Worm (Caenorhabditis elegans): ENCODE data around the gene mlh-1.

Gene mlh-1

DNA sequence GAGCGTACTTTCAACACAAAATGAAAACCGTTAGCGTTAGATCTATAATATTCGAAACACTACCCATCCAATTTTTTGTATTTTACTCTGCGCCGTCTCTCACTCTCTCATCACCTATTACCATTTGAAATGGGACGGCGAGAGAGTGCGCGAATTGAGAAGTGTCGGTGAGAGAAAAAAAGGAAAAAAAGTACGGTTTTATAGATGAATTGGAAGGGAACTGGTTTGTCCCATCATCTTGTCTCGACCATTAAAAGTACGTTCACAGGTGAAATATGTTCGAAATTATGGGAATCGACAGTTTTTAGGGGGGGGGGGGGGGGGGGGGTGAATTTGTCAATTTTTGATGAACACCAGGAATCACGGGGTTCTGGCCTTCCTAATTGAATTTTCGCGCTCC is 20.3 kb upstream of the mlh-1 start:
- no peak for TF ChIP-seq B0310.2 (tag; optimal IDR thresholded peaks at IDR 0.05)
- TF ChIP-seq F13C5.2 (tag; optimal IDR thresholded peaks at IDR 0.05), result no peak
- TF ChIP-seq hmbx-1 (tag; optimal IDR thresholded peaks at IDR 0.05), result no peak
- no peak for TF ChIP-seq scrt-1 (GFP tag; IDR thresholded peaks at IDR 0.05)
- TF ChIP-seq ama-1 (optimal IDR thresholded peaks at IDR 0.05), result no peak
- no peak for TF ChIP-seq ceh-36 (tag; optimal IDR thresholded peaks at IDR 0.05)
- TF ChIP-seq tbx-37 (GFP tag; conservative IDR thresholded peaks at IDR 0.05), result no peak

DNA sequence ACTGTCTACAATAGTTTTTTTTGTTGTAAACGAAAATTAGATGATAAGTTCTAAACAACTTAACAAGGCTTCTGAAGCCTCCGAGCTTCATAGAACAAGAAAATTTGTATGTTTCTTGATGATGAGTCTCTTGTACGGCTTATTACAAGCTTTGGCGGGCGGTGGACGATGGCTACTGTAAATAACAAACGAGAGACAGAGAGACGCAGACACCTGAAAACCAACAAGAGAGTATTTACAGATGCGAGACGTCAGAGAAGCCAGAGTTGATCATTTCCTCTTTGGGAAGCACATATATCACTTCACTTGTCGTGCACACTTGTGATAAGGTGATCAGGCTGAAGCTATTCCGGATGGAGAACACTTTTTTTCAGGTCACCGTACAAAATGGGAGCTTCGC is 16.5 kb upstream of the mlh-1 start:
- no peak for TF ChIP-seq pes-1 (GFP tag; IDR thresholded peaks at IDR 0.05)
- no peak for TF ChIP-seq F13C5.2 (tag; optimal IDR thresholded peaks at IDR 0.05)
- TF ChIP-seq tbx-11 (GFP tag; IDR thresholded peaks at IDR 0.05), result no peak
- no peak for TF ChIP-seq tbx-37 (GFP tag; conservative IDR thresholded peaks at IDR 0.05)
- no peak for TF ChIP-seq ama-1 (optimal IDR thresholded peaks at IDR 0.05)
- TF ChIP-seq ets-7 (tag; optimal IDR thresholded peaks at IDR 0.05), result no peak
- no peak for TF ChIP-seq scrt-1 (GFP tag; IDR thresholded peaks at IDR 0.05)
- no peak for TF ChIP-seq flt-1 (GFP tag; IDR thresholded peaks at IDR 0.05)
- no peak for TF ChIP-seq aly-1 (tag; optimal IDR thresholded peaks at IDR 0.05)
- TF ChIP-seq hmbx-1 (tag; optimal IDR thresholded peaks at IDR 0.05), result no peak
- TF ChIP-seq B0310.2 (tag; optimal IDR thresholded peaks at IDR 0.05), result no peak
- no peak for TF ChIP-seq tra-4 (tag; optimal IDR thresholded peaks at IDR 0.05)

DNA sequence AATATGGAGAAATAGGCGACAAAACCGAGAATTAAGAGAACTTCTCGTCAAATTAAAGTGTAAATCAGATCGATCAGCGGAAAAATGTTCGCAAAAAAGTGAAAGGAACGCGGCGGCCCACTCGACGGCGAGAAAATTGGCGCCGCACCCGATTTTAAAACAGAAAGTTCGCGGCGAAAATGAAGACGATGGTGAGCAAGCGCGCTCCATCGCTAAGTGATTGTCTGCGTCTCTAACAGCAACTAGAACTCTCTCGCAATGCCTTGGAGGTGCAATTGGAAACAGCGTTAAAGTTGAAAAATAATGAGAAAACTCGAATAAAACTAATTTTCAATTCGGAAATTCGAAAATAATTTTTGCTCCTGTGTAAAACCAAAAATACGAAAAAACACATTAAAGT is 15.6 kb upstream of the mlh-1 start:
- no peak for TF ChIP-seq ceh-36 (tag; optimal IDR thresholded peaks at IDR 0.05)
- TF ChIP-seq pes-1 (GFP tag; IDR thresholded peaks at IDR 0.05), result 0 out of 2 replicates have a peak, but pooled peaks have one; percentile 2

DNA sequence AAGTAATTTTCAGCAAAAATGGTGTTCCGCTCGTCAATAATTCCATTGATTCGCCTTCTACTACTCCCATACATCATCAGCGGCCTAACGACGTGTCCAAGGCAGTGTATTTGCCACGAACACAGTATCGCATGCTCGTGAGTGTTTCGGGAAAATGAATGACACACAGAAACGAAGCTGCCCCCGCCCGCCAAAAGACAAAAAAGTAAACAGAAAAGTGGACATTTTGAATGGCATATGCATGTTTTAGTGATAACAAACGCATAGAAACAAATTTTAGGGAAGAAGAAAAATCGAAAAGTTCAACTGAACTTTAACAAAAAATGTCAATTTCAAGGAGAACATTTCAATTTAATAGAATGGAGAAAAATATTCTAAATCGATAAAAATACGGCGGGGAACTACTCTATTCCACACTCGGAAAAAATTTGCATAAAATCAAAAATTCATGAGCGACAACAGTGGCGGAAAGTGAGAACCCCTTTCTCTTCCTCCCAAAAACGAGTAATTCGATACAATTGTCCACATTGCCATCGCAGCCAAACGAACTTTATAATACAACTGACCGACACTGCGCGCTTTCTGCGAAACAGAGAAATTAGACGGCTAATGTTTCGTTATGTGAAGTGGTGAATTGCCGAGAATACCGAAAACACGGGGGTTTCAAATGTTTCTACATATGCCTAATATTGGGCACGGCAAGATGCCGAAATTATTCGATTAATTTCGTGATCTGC is 14.3 kb upstream of the mlh-1 start:
- TF ChIP-seq tbx-11 (GFP tag; IDR thresholded peaks at IDR 0.05), result no peak
- no peak for TF ChIP-seq scrt-1 (GFP tag; IDR thresholded peaks at IDR 0.05)
- TF ChIP-seq ama-1 (optimal IDR thresholded peaks at IDR 0.05), result no peak
- no peak for TF ChIP-seq sea-1 (GFP tag; conservative IDR thresholded peaks at IDR 0.05)
- no peak for TF ChIP-seq ceh-13 (GFP tag; optimal IDR thresholded peaks at IDR 0.05)
- TF ChIP-seq hmg-4 (GFP tag; optimal IDR thresholded peaks at IDR 0.05), result no peak
- TF ChIP-seq tbx-37 (GFP tag; conservative IDR thresholded peaks at IDR 0.05), result no peak
- TF ChIP-seq aly-1 (tag; optimal IDR thresholded peaks at IDR 0.05), result no peak
- no peak for TF ChIP-seq ceh-36 (tag; optimal IDR thresholded peaks at IDR 0.05)
- no peak for TF ChIP-seq pes-1 (GFP tag; IDR thresholded peaks at IDR 0.05)
- no peak for TF ChIP-seq F13C5.2 (tag; optimal IDR thresholded peaks at IDR 0.05)
- no peak for TF ChIP-seq hmbx-1 (tag; optimal IDR thresholded peaks at IDR 0.05)
- no peak for TF ChIP-seq ets-7 (tag; optimal IDR thresholded peaks at IDR 0.05)
- no peak for TF ChIP-seq hnd-1 (tag; optimal IDR thresholded peaks at IDR 0.05)
- TF ChIP-seq flt-1 (GFP tag; IDR thresholded peaks at IDR 0.05), result no peak

DNA sequence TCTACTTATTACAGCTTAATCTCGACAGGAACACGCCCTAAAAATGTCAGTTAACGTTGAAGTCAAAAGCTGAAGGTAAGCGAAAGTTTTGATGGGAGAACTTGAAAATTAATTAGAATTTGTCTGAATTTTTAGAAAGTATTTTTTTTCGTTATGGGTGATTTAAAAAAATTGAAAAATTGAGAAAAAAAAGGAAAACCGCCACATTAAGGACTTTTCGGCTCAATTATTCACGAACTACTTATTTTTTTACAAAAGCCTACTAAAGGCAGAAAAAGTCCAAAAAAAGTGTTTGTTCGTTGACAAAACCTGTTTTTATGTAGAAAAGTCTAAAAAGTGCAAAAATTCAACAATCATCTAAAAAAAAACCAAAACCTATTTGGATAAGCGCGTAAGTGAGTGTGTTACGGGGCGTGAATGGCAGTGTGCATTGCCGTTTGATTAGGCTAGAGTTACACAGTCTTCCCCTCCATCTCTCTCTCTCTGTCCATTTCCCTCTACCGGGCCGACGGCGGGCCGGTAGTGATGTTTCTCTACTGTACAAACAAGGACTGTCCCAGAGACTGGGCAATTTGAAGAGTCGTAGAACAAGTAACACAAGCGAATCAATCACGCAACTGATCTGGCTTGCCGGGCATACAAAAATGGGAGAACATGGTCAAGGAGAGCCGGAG is 13.2 kb upstream of the mlh-1 start, which contains the start of gene lron-13:
Gene lron-13 (plus strand): TSS at position 15 of the 674 bp plus-strand sequence.
- no peak for TF ChIP-seq ama-1 (optimal IDR thresholded peaks at IDR 0.05)
- no peak for TF ChIP-seq tbx-37 (GFP tag; conservative IDR thresholded peaks at IDR 0.05)
- peak; percentile 34 for TF ChIP-seq hmg-4 (GFP tag; optimal IDR thresholded peaks at IDR 0.05)
- no peak for TF ChIP-seq ceh-13 (GFP tag; optimal IDR thresholded peaks at IDR 0.05)

DNA sequence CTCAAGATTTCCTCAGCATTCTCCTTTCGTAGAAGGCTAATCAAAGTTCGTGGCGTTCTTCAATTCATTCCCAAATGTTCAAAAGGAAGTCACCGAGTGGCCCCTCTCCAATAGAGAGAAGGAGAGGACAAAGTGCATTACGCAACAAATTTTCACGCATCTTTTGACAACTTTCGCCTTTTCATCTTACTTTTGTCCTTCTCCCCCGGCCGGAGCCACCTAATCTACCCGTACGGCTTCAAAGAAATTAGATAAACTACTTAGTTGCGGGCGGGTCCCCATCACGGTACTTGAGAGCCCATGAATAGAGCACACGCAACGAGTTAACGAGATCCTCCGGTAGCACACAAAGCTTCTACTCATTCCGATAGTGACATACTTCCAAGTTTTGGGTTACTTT is 12.3 kb upstream of the mlh-1 start:
- TF ChIP-seq ceh-36 (tag; optimal IDR thresholded peaks at IDR 0.05) (no peak), scrt-1 (GFP tag; IDR thresholded peaks at IDR 0.05) (no peak), tra-4 (tag; optimal IDR thresholded peaks at IDR 0.05) (no peak), ama-1 (optimal IDR thresholded peaks at IDR 0.05) (no peak), sea-1 (GFP tag; conservative IDR thresholded peaks at IDR 0.05) (no peak), pes-1 (GFP tag; IDR thresholded peaks at IDR 0.05) (no peak), hnd-1 (tag; optimal IDR thresholded peaks at IDR 0.05) (no peak), hmg-4 (GFP tag; optimal IDR thresholded peaks at IDR 0.05) (no peak)

DNA sequence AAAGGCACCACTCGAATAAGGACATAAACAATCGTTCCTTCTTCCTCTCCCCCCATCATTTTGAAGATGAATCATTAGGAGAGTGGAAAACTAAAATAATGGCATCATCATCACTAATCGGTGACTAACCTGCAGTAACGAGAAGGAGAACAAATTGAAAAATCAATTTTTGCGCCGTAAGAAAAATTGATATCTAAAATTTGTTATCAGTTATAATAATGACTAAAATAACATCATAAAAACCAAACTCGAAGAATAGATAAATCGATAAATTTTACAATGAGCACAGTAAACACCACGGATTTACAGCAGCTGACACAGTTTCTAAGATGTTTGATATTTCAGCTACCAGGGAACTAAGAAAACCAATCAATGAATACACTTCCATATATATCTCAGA is 11.8 kb upstream of the mlh-1 start:
- TF ChIP-seq hmbx-1 (tag; optimal IDR thresholded peaks at IDR 0.05) (no peak), ets-7 (tag; optimal IDR thresholded peaks at IDR 0.05) (no peak), ama-1 (optimal IDR thresholded peaks at IDR 0.05) (no peak), tbx-37 (GFP tag; conservative IDR thresholded peaks at IDR 0.05) (no peak), tra-4 (tag; optimal IDR thresholded peaks at IDR 0.05) (no peak), hmg-4 (GFP tag; optimal IDR thresholded peaks at IDR 0.05) (no peak), scrt-1 (GFP tag; IDR thresholded peaks at IDR 0.05) (no peak), B0310.2 (tag; optimal IDR thresholded peaks at IDR 0.05) (no peak)

DNA sequence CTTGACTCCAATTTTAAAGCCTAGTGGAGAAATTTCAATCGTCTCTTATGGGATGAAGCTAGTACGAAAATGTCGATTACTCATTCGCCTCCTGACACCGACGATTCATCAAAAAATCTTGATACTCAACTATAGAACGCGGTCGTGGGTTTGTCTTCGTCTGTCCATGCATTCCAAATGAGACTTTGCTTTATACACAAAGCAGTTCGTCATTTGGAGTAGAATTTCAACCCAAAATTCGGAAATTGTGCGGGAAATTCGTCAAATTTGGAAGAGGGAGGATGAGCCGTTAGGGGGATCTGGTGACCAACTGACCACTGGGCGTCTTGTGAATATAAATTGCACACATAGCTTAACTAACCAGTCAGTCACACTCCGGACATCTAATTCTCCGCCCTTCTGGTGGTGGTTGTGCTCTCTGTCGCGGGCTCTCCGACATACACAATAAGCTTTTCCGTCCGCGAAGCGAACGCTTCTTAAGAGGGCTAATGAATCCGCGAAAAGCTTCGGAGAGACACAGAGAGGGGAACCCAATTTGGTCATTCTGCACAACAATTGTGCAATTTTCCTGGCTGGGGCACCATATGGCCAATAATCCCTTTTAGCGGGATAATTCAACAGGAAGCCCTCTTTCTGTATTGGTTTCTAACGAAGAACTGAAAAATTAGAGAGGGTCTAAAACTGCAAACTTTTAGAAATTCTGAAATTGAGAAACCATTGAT is 10.9 kb upstream of the mlh-1 start:
- TF ChIP-seq flt-1 (GFP tag; IDR thresholded peaks at IDR 0.05) (no peak), F13C5.2 (tag; optimal IDR thresholded peaks at IDR 0.05) (no peak), hmbx-1 (tag; optimal IDR thresholded peaks at IDR 0.05) (no peak), sea-1 (GFP tag; conservative IDR thresholded peaks at IDR 0.05) (no peak), tra-4 (tag; optimal IDR thresholded peaks at IDR 0.05) (no peak), pes-1 (GFP tag; IDR thresholded peaks at IDR 0.05) (no peak), ceh-13 (GFP tag; optimal IDR thresholded peaks at IDR 0.05) (no peak), ceh-36 (tag; optimal IDR thresholded peaks at IDR 0.05) (no peak), B0310.2 (tag; optimal IDR thresholded peaks at IDR 0.05) (no peak), tbx-37 (GFP tag; conservative IDR thresholded peaks at IDR 0.05) (no peak), ets-7 (tag; optimal IDR thresholded peaks at IDR 0.05) (no peak), tbx-11 (GFP tag; IDR thresholded peaks at IDR 0.05) (no peak), hnd-1 (tag; optimal IDR thresholded peaks at IDR 0.05) (no peak), ama-1 (optimal IDR thresholded peaks at IDR 0.05) (no peak), scrt-1 (GFP tag; IDR thresholded peaks at IDR 0.05) (no peak), aly-1 (tag; optimal IDR thresholded peaks at IDR 0.05) (no peak)

Measured in whole organism, early embryonic.